Fruit fly (Drosophila melanogaster) whole organism, embryonic: ENCODE results near the gene CG5968.

Source experiments
- B-H1 ChIP-seq: fragments of 200-800 bp; sonication (Bioruptor generic); IDR thresholded peaks from 3 replicates; pipeline ENCODE4 v1.3.6; 2022; ENCODE audit warnings: missing biosample characterization, missing genetic modification characterization
- C15 ChIP-seq: fragments of 200-800 bp; sonication (Bioruptor generic); IDR thresholded peaks from 3 replicates; pipeline ENCODE4 v1.3.6; 2022; ENCODE audit warnings: missing biosample characterization, missing genetic modification characterization
- CG10274 ChIP-seq: fragments of 200-800 bp; sonication (Bioruptor generic); optimal IDR thresholded peaks from 3 replicates; lab custom pipeline; 2017; ENCODE audit warnings: missing biosample characterization, mild to moderate bottlenecking, missing genetic modification characterization
- CG10543 ChIP-seq: fragments of 200-800 bp; sonication (Bioruptor generic); optimal IDR thresholded peaks from 3 replicates; lab custom pipeline; 2017; ENCODE audit warnings: missing biosample characterization, mild to moderate bottlenecking, missing genetic modification characterization, moderate library complexity
- CG11085 ChIP-seq: fragments of 200-800 bp; sonication (Bioruptor generic); IDR thresholded peaks from 2 replicates; pipeline ENCODE4 v1.3.6; 2022; ENCODE audit warnings: missing biosample characterization, missing genetic modification characterization
- CG11504 ChIP-seq: fragments of 200-800 bp; sonication (Bioruptor generic); optimal IDR thresholded peaks from 3 replicates; lab custom pipeline; 2019; ENCODE audit warnings: missing biosample characterization, mild to moderate bottlenecking, missing genetic modification characterization, moderate library complexity
- CG12299 ChIP-seq: fragments of 200-800 bp; sonication (Bioruptor generic); optimal IDR thresholded peaks from 2 replicates; lab custom pipeline; 2018; ENCODE audit warnings: missing biosample characterization, mild to moderate bottlenecking, missing genetic modification characterization
- CG14710 ChIP-seq: fragments of 200-800 bp; sonication (Bioruptor generic); optimal IDR thresholded peaks from 3 replicates; lab custom pipeline; 2019; ENCODE audit warnings: missing biosample characterization, mild to moderate bottlenecking, missing genetic modification characterization, moderate library complexity
- CG15011 ChIP-seq: fragments of 200-800 bp; sonication (Bioruptor generic); optimal IDR thresholded peaks from 3 replicates; lab custom pipeline; 2018; ENCODE audit warnings: missing biosample characterization, mild to moderate bottlenecking, missing genetic modification characterization
- CG1647 ChIP-seq: fragments of 200-800 bp; sonication (Bioruptor generic); optimal IDR thresholded peaks from 3 replicates; lab custom pipeline; 2016; ENCODE audit warnings: missing biosample characterization, missing genetic modification characterization
- CG18011 ChIP-seq: fragments of 200-800 bp; sonication (Bioruptor generic); optimal IDR thresholded peaks from 2 replicates; lab custom pipeline; 2017; ENCODE audit warnings: missing biosample characterization, missing genetic modification characterization, mild to moderate bottlenecking, moderate library complexity, missing genotype
- CG2678 ChIP-seq: fragments of 200-800 bp; sonication (Bioruptor generic); optimal IDR thresholded peaks from 3 replicates; lab custom pipeline; 2019; ENCODE audit warnings: missing biosample characterization, mild to moderate bottlenecking, missing genetic modification characterization, moderate library complexity
- CG2875 ChIP-seq: fragments of 200-800 bp; sonication (Bioruptor generic); optimal IDR thresholded peaks from 2 replicates; lab custom pipeline; 2017; ENCODE audit warnings: missing biosample characterization, mild to moderate bottlenecking, missing genetic modification characterization, missing genetic modification reagents
- CG34224 ChIP-seq: fragments of 200-800 bp; sonication (Bioruptor generic); IDR thresholded peaks from 3 replicates; pipeline ENCODE4 v1.3.6; 2022; ENCODE audit warnings: missing biosample characterization, missing genetic modification characterization; ENCODE audit not compliant: partially characterized antibody
- CG3726 ChIP-seq: fragments of 200-800 bp; sonication (Bioruptor generic); IDR thresholded peaks from 3 replicates; pipeline ENCODE4, ENCODE4 v1.3.6; 2022; ENCODE audit warnings: missing biosample characterization, missing genetic modification characterization
- CG4730 ChIP-seq: fragments of 200-800 bp; sonication (Bioruptor generic); IDR thresholded peaks from 2 replicates; pipeline ENCODE4 v1.3.6; 2022; ENCODE audit warnings: missing biosample characterization, missing genetic modification characterization
- CG5245 ChIP-seq: fragments of 200-800 bp; sonication (Bioruptor generic); optimal IDR thresholded peaks from 3 replicates; lab custom pipeline; 2016; ENCODE audit warnings: missing biosample characterization, missing genetic modification characterization
- CG6689 ChIP-seq: fragments of 200-800 bp; sonication (Bioruptor generic); IDR thresholded peaks from 2 replicates; pipeline ENCODE4 v1.3.6; 2022; ENCODE audit warnings: missing biosample characterization, missing genetic modification characterization
- CG7963 ChIP-seq: fragments of 200-800 bp; sonication (Bioruptor generic); IDR thresholded peaks from 3 replicates; pipeline ENCODE4 v1.3.6; 2022; ENCODE audit warnings: missing biosample characterization, missing genetic modification characterization; ENCODE audit not compliant: partially characterized antibody
- CG9215 ChIP-seq: fragments of 200-800 bp; sonication (Bioruptor generic); IDR thresholded peaks from 2 replicates; pipeline ENCODE4 v1.3.6; 2022; ENCODE audit warnings: missing biosample characterization, missing genetic modification characterization
- CG9876 ChIP-seq: fragments of 200-800 bp; sonication (Bioruptor generic); optimal IDR thresholded peaks from 2 replicates; lab custom pipeline; 2016; ENCODE audit warnings: missing biosample characterization, missing genetic modification characterization
- ERR ChIP-seq: fragments of 200-800 bp; sonication (Bioruptor generic); optimal IDR thresholded peaks from 2 replicates; lab custom pipeline; 2016; ENCODE audit warnings: missing biosample characterization, missing genetic modification characterization
- Rfx ChIP-seq: fragments of 200-800 bp; sonication (Bioruptor generic); IDR thresholded peaks from 2 replicates; pipeline ENCODE4 v1.3.6; 2022; ENCODE audit warnings: missing biosample characterization, missing genetic modification characterization
- Sox102F ChIP-seq: fragments of 200-800 bp; sonication (Bioruptor generic); optimal IDR thresholded peaks from 2 replicates; lab custom pipeline; 2018; ENCODE audit warnings: missing biosample characterization, mild to moderate bottlenecking, missing genetic modification characterization, moderate library complexity
- al ChIP-seq: fragments of 200-800 bp; sonication (Bioruptor generic); IDR thresholded peaks from 2 replicates; pipeline ENCODE4 v1.3.6; 2022; ENCODE audit warnings: missing biosample characterization, missing genetic modification characterization
- aop ChIP-seq: fragments of 200-800 bp; sonication (Bioruptor generic); IDR thresholded peaks from 2 replicates; pipeline ENCODE4 v1.3.6; 2022; ENCODE audit warnings: missing biosample characterization, missing genetic modification characterization
- caup ChIP-seq: fragments of 200-800 bp; sonication (Bioruptor generic); optimal IDR thresholded peaks from 3 replicates; lab custom pipeline; 2017; ENCODE audit warnings: missing biosample characterization, mild to moderate bottlenecking, missing genetic modification characterization, moderate library complexity; ENCODE audit not compliant: severe bottlenecking
- chif ChIP-seq, 2 experiments: fragments of 200-800 bp; sonication (Bioruptor generic); optimal IDR thresholded peaks; 3 replicates each; lab custom pipeline; 2016; ENCODE audit warnings: missing biosample characterization in 2 of 2, missing genetic modification characterization in 2 of 2
- crc ChIP-seq: fragments of 200-800 bp; sonication (Bioruptor generic); optimal IDR thresholded peaks from 2 replicates; lab custom pipeline; 2016; ENCODE audit warnings: missing biosample characterization, missing genetic modification characterization
- ewg ChIP-seq: fragments of 200-800 bp; sonication (Bioruptor generic); optimal IDR thresholded peaks from 3 replicates; lab custom pipeline; 2017; ENCODE audit warnings: mild to moderate bottlenecking, missing biosample characterization, missing genetic modification reagents, missing genetic modification characterization
- eyg ChIP-seq: fragments of 200-800 bp; sonication (Bioruptor generic); optimal IDR thresholded peaks from 3 replicates; lab custom pipeline; 2016; ENCODE audit warnings: missing biosample characterization, missing genetic modification characterization
- fu2 ChIP-seq: fragments of 200-800 bp; sonication (Bioruptor generic); optimal IDR thresholded peaks from 2 replicates; lab custom pipeline; 2016; ENCODE audit warnings: missing biosample characterization, missing genetic modification characterization
- kay ChIP-seq: fragments of 200-800 bp; sonication (Bioruptor generic); optimal IDR thresholded peaks from 2 replicates; lab custom pipeline; 2016; ENCODE audit warnings: missing biosample characterization, missing genetic modification characterization
- ken ChIP-seq: fragments of 200-800 bp; sonication (Bioruptor generic); IDR thresholded peaks from 3 replicates; pipeline ENCODE4 v1.3.6; 2022; ENCODE audit warnings: missing biosample characterization, missing genetic modification characterization
- lov ChIP-seq, 2 experiments: fragments of 200-800 bp in 1 of 2; fragments of >200 bp in 1 of 2; sonication (Bioruptor generic) in 1 of 2; IDR thresholded peaks in 1 of 2; optimal IDR thresholded peaks in 1 of 2; 2 replicates in 1 of 2; 3 replicates in 1 of 2; pipeline versions ENCODE4 v1.3.6 to Lab custom; 2017 to 2022; ENCODE audit warnings: missing biosample characterization in 1 of 2, missing genetic modification characterization in 1 of 2
- mirr ChIP-seq: fragments of 200-800 bp; sonication (Bioruptor generic); optimal IDR thresholded peaks from 3 replicates; lab custom pipeline; 2018; ENCODE audit warnings: missing biosample characterization, mild to moderate bottlenecking, missing genetic modification characterization
- nau ChIP-seq: fragments of 200-800 bp; sonication (Bioruptor generic); optimal IDR thresholded peaks from 3 replicates; lab custom pipeline; 2017; ENCODE audit warnings: missing biosample characterization, mild to moderate bottlenecking, missing genetic modification characterization, missing genetic modification reagents
- odd ChIP-seq: fragments of 200-800 bp; sonication (Bioruptor generic); optimal IDR thresholded peaks from 2 replicates; lab custom pipeline; 2017; ENCODE audit warnings: missing biosample characterization, mild to moderate bottlenecking, missing genetic modification characterization
- p53 ChIP-seq: fragments of 200-800 bp; sonication (Bioruptor generic); optimal IDR thresholded peaks from 2 replicates; lab custom pipeline; 2016; ENCODE audit warnings: missing biosample characterization, missing genetic modification characterization
- pfk ChIP-seq: fragments of 200-800 bp; sonication (Bioruptor generic); optimal IDR thresholded peaks from 2 replicates; lab custom pipeline; 2018; ENCODE audit warnings: missing biosample characterization, mild to moderate bottlenecking, missing genetic modification characterization, moderate library complexity
- phol ChIP-seq: fragments of 200-800 bp; sonication (Bioruptor generic); optimal IDR thresholded peaks from 3 replicates; lab custom pipeline; 2018; ENCODE audit warnings: missing biosample characterization, mild to moderate bottlenecking, missing genetic modification characterization, moderate library complexity
- ranshi ChIP-seq: fragments of 200-800 bp; sonication (Bioruptor generic); IDR thresholded peaks from 2 replicates; pipeline ENCODE4 v1.3.6; 2022; ENCODE audit warnings: missing biosample characterization, missing genetic modification characterization
- ro ChIP-seq: fragments of 200-800 bp; sonication (Bioruptor generic); IDR thresholded peaks from 2 replicates; pipeline ENCODE4 v1.3.6; 2022; ENCODE audit warnings: missing biosample characterization, missing genetic modification characterization
- sens ChIP-seq: fragments of 200-800 bp; sonication (Bioruptor generic); peaks from one replicate; lab custom pipeline; 2016; ENCODE audit warnings: missing biosample characterization, missing genetic modification characterization
- sug ChIP-seq: fragments of 200-800 bp; optimal IDR thresholded peaks from 2 replicates; lab custom pipeline; 2019; ENCODE audit warnings: missing biosample characterization, mild to moderate bottlenecking, missing genetic modification characterization, moderate library complexity
- tap ChIP-seq: fragments of 200-800 bp; optimal IDR thresholded peaks from 3 replicates; lab custom pipeline; 2019; ENCODE audit warnings: missing biosample characterization, mild to moderate bottlenecking, missing genetic modification characterization, moderate library complexity
- wdn ChIP-seq: fragments of 200-800 bp; sonication (Bioruptor generic); IDR thresholded peaks from 2 replicates; pipeline ENCODE4 v1.3.6; 2022; ENCODE audit warnings: missing biosample characterization, missing genetic modification characterization
- z ChIP-seq: fragments of 200-800 bp; sonication (Bioruptor generic); IDR thresholded peaks from 3 replicates; pipeline ENCODE4 v1.3.6; 2022; ENCODE audit warnings: missing biosample characterization, missing genetic modification characterization
- zf30C ChIP-seq: fragments of 200-800 bp; sonication (Bioruptor generic); optimal IDR thresholded peaks from 3 replicates; lab custom pipeline; 2018; ENCODE audit warnings: missing biosample characterization, mild to moderate bottlenecking, missing genetic modification characterization

CG5968 gene

DNA sequence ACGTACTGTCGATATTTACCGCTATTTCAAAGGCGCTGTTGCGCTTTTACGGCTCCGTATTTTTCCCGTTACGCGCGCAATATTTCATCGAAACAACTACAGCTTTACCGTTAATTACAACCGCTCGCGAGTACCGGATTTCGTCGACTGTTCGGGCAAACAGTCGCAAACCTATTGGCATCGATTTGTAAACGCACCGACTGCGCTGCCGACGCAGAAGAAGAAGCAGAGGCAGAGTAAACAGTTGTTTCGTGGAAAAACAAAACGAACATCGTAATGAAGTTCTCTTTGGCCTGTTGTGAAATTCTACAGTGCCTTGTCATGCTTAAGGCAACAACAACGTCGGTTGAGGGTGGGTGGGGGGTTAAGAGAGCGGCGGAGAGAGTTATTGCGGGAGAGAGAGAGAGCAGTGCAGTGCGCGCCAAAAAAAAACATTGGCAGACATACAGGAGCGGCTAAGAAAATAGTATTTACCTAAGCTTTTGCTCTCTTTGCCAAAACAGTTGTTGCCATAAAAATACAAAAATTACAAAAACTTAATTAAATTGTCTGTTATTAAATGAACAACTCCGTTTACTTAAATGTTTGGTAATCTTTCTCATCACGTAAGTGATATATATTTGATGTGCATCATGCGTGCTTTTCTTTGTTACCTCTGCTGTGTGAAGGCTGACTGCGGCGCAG lies 16.9 kb downstream of the CG5968 start, which contains the start of gene CG5953 (continued):
- peak; percentile 45 for TF ChIP-seq p53 (GFP tag; lab: Kevin White, UChicago)
- TF ChIP-seq CG12299 (tag; lab: Kevin White, UChicago) = peak; percentile 90
- peak; percentile 98 for TF ChIP-seq nau (GFP tag; lab: Kevin White, UChicago)
- TF ChIP-seq caup (GFP tag; lab: Kevin White, UChicago) = peak; percentile 95
- peak; percentile 94 for TF ChIP-seq wdn
- peak; percentile 96 for TF ChIP-seq ken (GFP tag; lab: Robert Waterston, UW)
- peak; percentile 73 for TF ChIP-seq CG9876 (GFP tag; lab: Kevin White, UChicago)
- TF ChIP-seq odd (GFP tag; lab: Kevin White, UChicago) = peak; percentile 95
- TF ChIP-seq CG7963 (GFP tag; lab: Robert Waterston, UW) = no peak
- peak; percentile 94 for TF ChIP-seq CG10543 (GFP tag; lab: Kevin White, UChicago)
- TF ChIP-seq pfk (GFP tag; lab: Kevin White, UChicago) = peak; percentile 40
- peak; percentile 89 for TF ChIP-seq fu2
- TF ChIP-seq Sox102F = peak; percentile 98
- peak; percentile 95 for TF ChIP-seq CG14710 (tag; lab: Kevin White, UChicago)
- peak; percentile 76 for TF ChIP-seq aop (GFP tag; lab: Robert Waterston, UW)
- TF ChIP-seq CG11504 (tag; lab: Kevin White, UChicago) = peak; percentile 97
- TF ChIP-seq CG4730 (GFP tag; lab: Robert Waterston, UW) = peak; percentile 92
- peak; percentile 86 for TF ChIP-seq CG10274
- peak; percentile 94 for TF ChIP-seq CG2875
- peak; percentile 84 for TF ChIP-seq sug (tag; lab: Kevin White, UChicago)
- no peak for TF ChIP-seq zf30C (GFP tag; lab: Kevin White, UChicago)
- peak; percentile 89 for TF ChIP-seq crc
- TF ChIP-seq ranshi (GFP tag; lab: Robert Waterston, UW) = peak; percentile 96
- TF ChIP-seq ERR = peak; percentile 88
- TF ChIP-seq kay = peak; percentile 94
- TF ChIP-seq z (GFP tag; lab: Robert Waterston, UW) = peak; percentile 67
- TF ChIP-seq C15 (GFP tag; lab: Robert Waterston, UW) = peak; percentile 86
- TF ChIP-seq CG1647 = peak; percentile 82
- TF ChIP-seq phol (tag; lab: Kevin White, UChicago) = peak; percentile 97
- peak; percentile 92 for TF ChIP-seq al
- peak; percentile 98 for TF ChIP-seq CG2678 (tag; lab: Kevin White, UChicago)
- TF ChIP-seq ro (GFP tag; lab: Robert Waterston, UW) = peak; percentile 90
- peak; percentile 94 for TF ChIP-seq CG9215 (GFP tag; lab: Robert Waterston, UW)
- TF ChIP-seq CG11085 = peak; percentile 92
- peak; percentile 98 for TF ChIP-seq CG6689
- TF ChIP-seq CG5245 = peak; percentile 90
- TF ChIP-seq CG15011 (GFP tag; lab: Kevin White, UChicago) = peak; percentile 96
- peak; percentile 95 for TF ChIP-seq ewg
- TF ChIP-seq chif (GFP tag; optimal IDR thresholded peaks at IDR 0.05; lab: Kevin White, UChicago) = peak; percentile 93 to 95
- peak; percentile 97 for TF ChIP-seq Rfx (GFP tag; lab: Robert Waterston, UW)
- peak; percentile 62 for TF ChIP-seq CG34224 (GFP tag; lab: Robert Waterston, UW)
- TF ChIP-seq B-H1 (GFP tag; lab: Robert Waterston, UW) = peak; percentile 94
- peak; percentile 95 for TF ChIP-seq tap (tag; lab: Kevin White, UChicago)
- TF ChIP-seq CG3726 (GFP tag; lab: Robert Waterston, UW) = peak; percentile 94
- TF ChIP-seq sens = peak; percentile 99
- TF ChIP-seq lov (optimal IDR thresholded peaks at IDR 0.05; lab: Kevin White, UChicago) = no peak
- peak; percentile 89; the same call in 2 of the 3 replicates for TF ChIP-seq lov (GFP tag; IDR thresholded peaks at IDR 0.05; lab: Robert Waterston, UW)
- TF ChIP-seq eyg (GFP tag; lab: Kevin White, UChicago) = peak; percentile 79
- TF ChIP-seq mirr (GFP tag; lab: Kevin White, UChicago) = peak; percentile 93
- peak; percentile 84 for TF ChIP-seq CG18011 (GFP tag; lab: Kevin White, UChicago)
